Worm (Caenorhabditis elegans): ENCODE measurements around the gene wip-1.
A peak's percentile ranks its signal among the peaks of the same experiment; 100 is the strongest.

- TF ChIP-seq elt-2 (tag; optimal IDR thresholded peaks at IDR 0.05) = peak; percentile 41
- TF ChIP-seq rnt-1 (tag; optimal IDR thresholded peaks at IDR 0.05) = peak; percentile 74
- TF ChIP-seq odd-2 (tag; optimal IDR thresholded peaks at IDR 0.05) = no peak
- TF ChIP-seq ceh-9 (tag; optimal IDR thresholded peaks at IDR 0.05) = no peak
- TF ChIP-seq unc-55 (GFP tag; optimal IDR thresholded peaks at IDR 0.05) = no peak
- TF ChIP-seq dve-1 (tag; optimal IDR thresholded peaks at IDR 0.05) = no peak
- peak; percentile 57 for TF ChIP-seq pqm-1 (tag; optimal IDR thresholded peaks at IDR 0.05)
Measured at ce11 chrIII:5068675-5069233, 50.3 kb downstream of the wip-1 start, which contains the start of the genes C45G9.11 and C45G9.2.

Measured in whole organism, late embryonic.